Worm (Caenorhabditis elegans) whole organism, L1 larva: Measurements from ENCODE around the gene nhr-131.

Experiments used
- C04F5.9 ChIP-seq: sonication (generic microtip); optimal IDR thresholded peaks from 2 replicates; lab custom pipeline; 2016; ENCODE audit warnings: missing genetic modification characterization, missing compliant biosample characterization
- C34B4.2 ChIP-seq: sonication (generic microtip); optimal IDR thresholded peaks from 2 replicates; lab custom pipeline; 2017; ENCODE audit warnings: mild to moderate bottlenecking, missing genetic modification characterization, missing compliant biosample characterization
- Y116A8C.19 ChIP-seq: sonication (generic microtip); optimal IDR thresholded peaks from 2 replicates; lab custom pipeline; 2016; ENCODE audit warnings: missing compliant biosample characterization, missing genetic modification characterization, borderline replicate concordance
- aly-2 ChIP-seq: fragments of 150-350 bp; optimal IDR thresholded peaks from 2 replicates; lab custom pipeline; 2014; ENCODE audit warnings: missing biosample characterization, missing genetic modification characterization
- ceh-63 ChIP-seq: fragments of 200-800 bp; sonication (Bioruptor generic); optimal IDR thresholded peaks from 2 replicates; lab custom pipeline; 2018; ENCODE audit warnings: mild to moderate bottlenecking, missing genetic modification characterization, missing compliant biosample characterization
- ceh-88 ChIP-seq: fragments of 200-800 bp; sonication (Bioruptor generic); IDR thresholded peaks from 2 replicates; pipeline ENCODE4 v1.3.6; 2022; ENCODE audit warnings: missing genetic modification characterization, missing compliant biosample characterization
- ces-1 ChIP-seq: fragments of 150-350 bp; optimal IDR thresholded peaks from 2 replicates; lab custom pipeline; 2014; ENCODE audit warnings: missing biosample characterization, missing genetic modification reagents, missing genetic modification characterization
- efl-1 ChIP-seq, 4 experiments: fragments of 150-350 bp; optimal IDR thresholded peaks in 3 of 4; peaks in 1 of 4; 1 replicate in 1 of 4; 2 replicates in 3 of 4; lab custom pipeline; 2014; ENCODE audit warnings: missing biosample characterization in 2 of 4, missing genetic modification characterization in 2 of 4, missing genetic modification reagents in 2 of 4
- egl-13 ChIP-seq: sonication (generic microtip); optimal IDR thresholded peaks from 2 replicates; lab custom pipeline; 2016; ENCODE audit warnings: missing genotype, missing genetic modification reagents, missing genetic modification characterization, missing compliant biosample characterization
- egl-27 ChIP-seq, 2 experiments: fragments of 150-350 bp in 1 of 2; sonication (generic microtip); optimal IDR thresholded peaks; 3 replicates each; lab custom pipeline; 2017 to 2018; ENCODE audit warnings: missing biosample characterization in 2 of 2, missing genetic modification characterization in 2 of 2, missing genetic modification reagents in 2 of 2
- elt-2 ChIP-seq: sonication (generic microtip); optimal IDR thresholded peaks from 2 replicates; lab custom pipeline; 2016; ENCODE audit warnings: missing genetic modification characterization, mild to moderate bottlenecking, inconsistent platforms, missing compliant biosample characterization, missing genetic modification reagents
- elt-3 ChIP-seq, 6 experiments: fragments of 150-350 bp in 1 of 6; sonication (generic microtip); optimal IDR thresholded peaks; 2 replicates each; lab custom pipeline; 2017 to 2018; ENCODE audit warnings: missing biosample characterization in 6 of 6, missing genetic modification characterization in 6 of 6, inconsistent platforms in 1 of 6
- ets-5 ChIP-seq: fragments of 200-800 bp; sonication (Bioruptor generic); IDR thresholded peaks from 2 replicates; pipeline ENCODE4 v1.3.6; 2022; ENCODE audit warnings: missing genetic modification characterization, missing compliant biosample characterization
- fkh-8 ChIP-seq: sonication (generic microtip); optimal IDR thresholded peaks from 2 replicates; lab custom pipeline; 2016; ENCODE audit warnings: mild to moderate bottlenecking, missing genetic modification characterization, missing compliant biosample characterization
- fos-1 ChIP-seq: fragments of 150-350 bp; optimal IDR thresholded peaks from 2 replicates; lab custom pipeline; 2014; ENCODE audit warnings: missing biosample characterization, missing genetic modification characterization
- grh-1 ChIP-seq: fragments of 200-800 bp; sonication (Bioruptor generic); IDR thresholded peaks from 2 replicates; pipeline ENCODE4 v1.3.6; 2022; ENCODE audit warnings: missing genetic modification reagents, missing genetic modification characterization, missing compliant biosample characterization
- isw-1 ChIP-seq: fragments of 200-800 bp; sonication (Bioruptor generic); IDR thresholded peaks from 2 replicates; pipeline ENCODE4 v1.3.6; 2022; ENCODE audit warnings: missing genetic modification characterization, missing compliant biosample characterization
- jun-1 ChIP-seq: fragments of 150-350 bp; optimal IDR thresholded peaks from 2 replicates; lab custom pipeline; 2014; ENCODE audit warnings: missing biosample characterization, missing genetic modification reagents, missing genetic modification characterization
- lin-13 ChIP-seq: fragments of 150-350 bp; optimal IDR thresholded peaks from 2 replicates; lab custom pipeline; 2014; ENCODE audit warnings: missing biosample characterization, missing genetic modification reagents, missing genetic modification characterization
- lin-15B ChIP-seq: fragments of 150-350 bp; sonication (generic microtip); optimal IDR thresholded peaks from 3 replicates; lab custom pipeline; 2014; ENCODE audit warnings: missing biosample characterization, missing genetic modification characterization
- lin-39 ChIP-seq: fragments of 150-350 bp; optimal IDR thresholded peaks from 2 replicates; lab custom pipeline; 2014; ENCODE audit warnings: missing biosample characterization, missing genetic modification reagents, missing genetic modification characterization
- lir-3 ChIP-seq: sonication (generic microtip); optimal IDR thresholded peaks from 2 replicates; lab custom pipeline; 2016; ENCODE audit warnings: mild to moderate bottlenecking, missing genetic modification characterization, moderate library complexity, missing compliant biosample characterization; ENCODE audit not compliant: poor library complexity
- lsy-2 ChIP-seq, 2 experiments: fragments of 150-350 bp; optimal IDR thresholded peaks; 2 replicates each; lab custom pipeline; 2014; ENCODE audit warnings: missing biosample characterization in 2 of 2, missing genetic modification characterization in 2 of 2
- mab-9 ChIP-seq: fragments of 200-800 bp; sonication (Bioruptor generic); IDR thresholded peaks from 2 replicates; pipeline ENCODE4 v1.3.6; 2022; ENCODE audit warnings: missing genetic modification reagents, missing genetic modification characterization, missing compliant biosample characterization
- mef-2 ChIP-seq: fragments of 150-350 bp; optimal IDR thresholded peaks from 2 replicates; lab custom pipeline; 2014; ENCODE audit warnings: missing biosample characterization, missing genetic modification characterization
- nhr-12 ChIP-seq: sonication (generic microtip); optimal IDR thresholded peaks from 2 replicates; lab custom pipeline; 2017; ENCODE audit warnings: missing biosample characterization, missing genetic modification characterization
- nhr-237 ChIP-seq: fragments of 150-350 bp; optimal IDR thresholded peaks from 2 replicates; lab custom pipeline; 2014; ENCODE audit warnings: missing biosample characterization, missing genetic modification characterization
- nhr-28 ChIP-seq: fragments of 150-350 bp; optimal IDR thresholded peaks from 2 replicates; lab custom pipeline; 2014; ENCODE audit warnings: missing biosample characterization, missing genetic modification characterization
- nhr-47 ChIP-seq: sonication (generic microtip); optimal IDR thresholded peaks from 2 replicates; lab custom pipeline; 2016; ENCODE audit warnings: mild to moderate bottlenecking, missing genetic modification characterization, moderate library complexity, missing compliant biosample characterization
- nhr-71 ChIP-seq: sonication (generic microtip); optimal IDR thresholded peaks from 2 replicates; lab custom pipeline; 2016; ENCODE audit warnings: mild to moderate bottlenecking, missing genetic modification characterization, moderate library complexity, missing compliant biosample characterization
- nhr-76 ChIP-seq: sonication (generic microtip); optimal IDR thresholded peaks from 2 replicates; lab custom pipeline; 2017; ENCODE audit warnings: missing biosample characterization, missing genetic modification characterization
- nhr-77 ChIP-seq: fragments of 150-350 bp; optimal IDR thresholded peaks from 2 replicates; lab custom pipeline; 2014; ENCODE audit warnings: missing biosample characterization, missing genetic modification characterization
- nhr-85 ChIP-seq: sonication (generic microtip); peaks from one replicate; lab custom pipeline; 2016; ENCODE audit warnings: missing genetic modification characterization, inconsistent platforms, missing compliant biosample characterization
- pag-3 ChIP-seq: sonication (generic microtip); optimal IDR thresholded peaks from 2 replicates; lab custom pipeline; 2017; ENCODE audit warnings: missing genetic modification characterization, mild to moderate bottlenecking, missing compliant biosample characterization, antibody characterized with exemption, borderline replicate concordance; ENCODE audit not compliant: insufficient read depth
- pqm-1 ChIP-seq: sonication (generic microtip); optimal IDR thresholded peaks from 3 replicates; lab custom pipeline; 2017; ENCODE audit warnings: missing biosample characterization, missing genetic modification characterization
- rnt-1 ChIP-seq: sonication (generic microtip); optimal IDR thresholded peaks from 2 replicates; lab custom pipeline; 2016; ENCODE audit warnings: mild to moderate bottlenecking, missing genetic modification characterization, moderate library complexity, missing compliant biosample characterization
- skn-1 ChIP-seq: fragments of 150-350 bp; optimal IDR thresholded peaks from 2 replicates; lab custom pipeline; 2014; ENCODE audit warnings: missing biosample characterization, missing genetic modification characterization
- snpc-4 ChIP-seq: fragments of 150-350 bp; optimal IDR thresholded peaks from 2 replicates; lab custom pipeline; 2014; ENCODE audit warnings: missing biosample characterization, missing genetic modification characterization
- sup-37 ChIP-seq: fragments of 200-800 bp; sonication (Bioruptor generic); optimal IDR thresholded peaks from 2 replicates; lab custom pipeline; 2018; ENCODE audit warnings: mild to moderate bottlenecking, missing genetic modification characterization, missing compliant biosample characterization
- swsn-7 ChIP-seq: sonication (generic microtip); optimal IDR thresholded peaks from 2 replicates; lab custom pipeline; 2016; ENCODE audit warnings: missing genetic modification characterization, missing compliant biosample characterization
- tbx-2 ChIP-seq: sonication (generic microtip); optimal IDR thresholded peaks from 2 replicates; lab custom pipeline; 2016; ENCODE audit warnings: missing genetic modification characterization, missing compliant biosample characterization
- tlp-1 ChIP-seq: fragments of 150-350 bp; optimal IDR thresholded peaks from 2 replicates; lab custom pipeline; 2014; ENCODE audit warnings: missing biosample characterization, missing genetic modification characterization
- unc-130 ChIP-seq: fragments of 150-350 bp; optimal IDR thresholded peaks from 2 replicates; lab custom pipeline; 2017; ENCODE audit warnings: missing biosample characterization, missing genetic modification characterization, inconsistent platforms
- unc-62 ChIP-seq: fragments of 150-350 bp; optimal IDR thresholded peaks from 2 replicates; lab custom pipeline; 2014; ENCODE audit warnings: missing biosample characterization, missing genetic modification reagents, missing genetic modification characterization
- unc-86 ChIP-seq: sonication (generic microtip); optimal IDR thresholded peaks from 2 replicates; lab custom pipeline; 2016; ENCODE audit warnings: missing genetic modification characterization, missing compliant biosample characterization
- vab-15 ChIP-seq: sonication (generic microtip); optimal IDR thresholded peaks from 2 replicates; lab custom pipeline; 2017; ENCODE audit warnings: missing genotype, mild to moderate bottlenecking, missing genetic modification characterization, missing compliant biosample characterization
- xbp-1 ChIP-seq: sonication (generic microtip); optimal IDR thresholded peaks from 2 replicates; lab custom pipeline; 2016; ENCODE audit warnings: missing genetic modification characterization, missing compliant biosample characterization
- zag-1 ChIP-seq: fragments of 150-350 bp; optimal IDR thresholded peaks from 2 replicates; lab custom pipeline; 2014; ENCODE audit warnings: missing biosample characterization, missing genetic modification characterization

nhr-131 gene

ce11 chrV:484285-484890 is 9.8 kb upstream of the nhr-131 start, which contains the start of gene nhr-212 (continued):
- TF ChIP-seq fkh-8 (tag; lab: Kevin White, UChicago) (no peak), nhr-237 (tag; lab: Kevin White, UChicago) (no peak), egl-27 (tag; optimal IDR thresholded peaks at IDR 0.05; lab: Kevin White, UChicago) (no peak), swsn-7 (no peak), zag-1 (tag; lab: Kevin White, UChicago) (no peak), nhr-28 (tag; lab: Kevin White, UChicago) (no peak), lir-3 (tag; lab: Kevin White, UChicago) (no peak), nhr-85 (tag; lab: Kevin White, UChicago) (peak; percentile 63), C04F5.9 (no peak), unc-86 (tag; lab: Kevin White, UChicago) (no peak), egl-13 (no peak), tlp-1 (tag; lab: Kevin White, UChicago) (no peak), efl-1 (optimal IDR thresholded peaks at IDR 0.05; lab: Kevin White, UChicago) (no peak), efl-1 (GFP tag; optimal IDR thresholded peaks at IDR 0.05 in 1 of 2; lab: Kevin White, UChicago) (peak in 1 of 2 experiments; percentile 71), C34B4.2 (tag; lab: Kevin White, UChicago) (no peak), ets-5 (no peak), vab-15 (no peak), lsy-2 (tag; optimal IDR thresholded peaks at IDR 0.05; lab: Kevin White, UChicago) (peak in 1 of 2 experiments; percentile 3), unc-130 (tag; lab: Kevin White, UChicago) (no peak), nhr-47 (tag; lab: Kevin White, UChicago) (no peak), aly-2 (tag; lab: Kevin White, UChicago) (no peak), jun-1 (no peak), ceh-63 (no peak), ceh-88 (GFP tag; lab: Robert Waterston, UW) (no peak), snpc-4 (tag; lab: Kevin White, UChicago) (peak; percentile 86), ces-1 (no peak), rnt-1 (tag; lab: Kevin White, UChicago) (no peak), lin-39 (tag; lab: Kevin White, UChicago) (no peak), nhr-71 (tag; lab: Kevin White, UChicago) (peak; percentile 36), sup-37 (GFP tag; lab: Kevin White, UChicago) (no peak), elt-2 (tag; lab: Kevin White, UChicago) (peak; percentile 42), lin-15B (tag; lab: Kevin White, UChicago) (no peak), xbp-1 (tag; lab: Kevin White, UChicago) (no peak), grh-1 (no peak), mef-2 (tag; lab: Kevin White, UChicago) (no peak), lin-13 (GFP tag; lab: Kevin White, UChicago) (no peak), pqm-1 (no peak), mab-9 (no peak), tbx-2 (tag; lab: Kevin White, UChicago) (peak; percentile 9), fos-1 (no peak)

ce11 chrV:486684-487083 is 7.5 kb upstream of the nhr-131 start, which contains the start of gene nhr-211:
Gene nhr-211 (plus strand): TSS chrV:486984.
- no peak for TF ChIP-seq pag-3
- TF ChIP-seq nhr-12, result no peak
- no peak for TF ChIP-seq nhr-77 (tag; lab: Kevin White, UChicago)
- TF ChIP-seq grh-1, result no peak
- TF ChIP-seq skn-1 (tag; lab: Kevin White, UChicago), result no peak
- TF ChIP-seq isw-1 (GFP tag; lab: Robert Waterston, UW), result no peak
- no peak for TF ChIP-seq nhr-76 (tag; lab: Kevin White, UChicago)
- TF ChIP-seq unc-62 (GFP tag; lab: Kevin White, UChicago), result no peak
- no peak for TF ChIP-seq nhr-28 (tag; lab: Kevin White, UChicago)
- TF ChIP-seq xbp-1 (tag; lab: Kevin White, UChicago), result no peak
- TF ChIP-seq nhr-237 (tag; lab: Kevin White, UChicago), result no peak
- no peak for TF ChIP-seq snpc-4 (tag; lab: Kevin White, UChicago)
- TF ChIP-seq Y116A8C.19 (tag; lab: Kevin White, UChicago), result no peak
- TF ChIP-seq ceh-63, result no peak
- no peak for TF ChIP-seq nhr-85 (tag; lab: Kevin White, UChicago)
- TF ChIP-seq elt-3 (tag; optimal IDR thresholded peaks at IDR 0.05; lab: Kevin White, UChicago), result no peak
